Fruit fly (Drosophila melanogaster) whole organism, prepupa: ENCODE measurements around the gene Tektin-C.

Experiments used
- CG10631 ChIP-seq: fragments of 200-800 bp; sonication (Bioruptor generic); optimal IDR thresholded peaks from 2 replicates; lab custom pipeline; 2016; ENCODE audit warnings: missing biosample characterization, missing genetic modification characterization
- CG11762 ChIP-seq: fragments of 200-800 bp; sonication (Bioruptor generic); optimal IDR thresholded peaks from 3 replicates; lab custom pipeline; 2016; ENCODE audit warnings: missing biosample characterization, missing genetic modification characterization; ENCODE audit not compliant: insufficient read depth
- CG11902 ChIP-seq: fragments of 200-800 bp; sonication (Bioruptor generic); optimal IDR thresholded peaks from 3 replicates; lab custom pipeline; 2016; ENCODE audit warnings: missing biosample characterization, missing genetic modification characterization
- CG15336 ChIP-seq: fragments of 200-800 bp; sonication (Bioruptor generic); IDR thresholded peaks from 2 replicates; pipeline ENCODE4 v1.3.6; 2022; ENCODE audit warnings: missing biosample characterization, missing genetic modification characterization
- CG1621 ChIP-seq: fragments of 200-800 bp; sonication (Bioruptor generic); optimal IDR thresholded peaks from 3 replicates; lab custom pipeline; 2018; ENCODE audit warnings: missing biosample characterization, mild to moderate bottlenecking, missing genetic modification characterization
- CG16779 ChIP-seq: fragments of 200-800 bp; sonication (Bioruptor generic); optimal IDR thresholded peaks from 3 replicates; lab custom pipeline; 2017; ENCODE audit warnings: missing biosample characterization, mild to moderate bottlenecking, missing genetic modification characterization
- CG3032 ChIP-seq: fragments of 200-800 bp; optimal IDR thresholded peaks from 2 replicates; lab custom pipeline; 2019; ENCODE audit warnings: missing biosample characterization, mild to moderate bottlenecking, missing genetic modification characterization, moderate library complexity
- CG31627 ChIP-seq: fragments of 200-800 bp; sonication (Bioruptor generic); optimal IDR thresholded peaks from 3 replicates; lab custom pipeline; 2016; ENCODE audit warnings: missing biosample characterization, missing genetic modification characterization
- CG32006 ChIP-seq: fragments of 200-800 bp; sonication (Bioruptor generic); optimal IDR thresholded peaks from 3 replicates; lab custom pipeline; 2017; ENCODE audit warnings: missing biosample characterization, mild to moderate bottlenecking, missing genetic modification characterization
- CG3919 ChIP-seq: fragments of 200-800 bp; sonication (Bioruptor generic); optimal IDR thresholded peaks from 3 replicates; lab custom pipeline; 2016; ENCODE audit warnings: missing biosample characterization, missing genetic modification characterization
- CG4318 ChIP-seq: fragments of 200-800 bp; sonication (Bioruptor generic); optimal IDR thresholded peaks from 3 replicates; lab custom pipeline; 2017; ENCODE audit warnings: missing biosample characterization, mild to moderate bottlenecking, missing genetic modification characterization
- CG6163 ChIP-seq: fragments of 200-800 bp; sonication (Bioruptor generic); IDR thresholded peaks from 3 replicates; pipeline ENCODE4 v1.3.6; 2022; ENCODE audit warnings: missing biosample characterization, missing genetic modification characterization
- CG6808 ChIP-seq: fragments of 200-800 bp; sonication (Bioruptor generic); optimal IDR thresholded peaks from 3 replicates; lab custom pipeline; 2017; ENCODE audit warnings: missing biosample characterization, missing genetic modification characterization, mild to moderate bottlenecking, moderate library complexity, missing genetic modification reagents
- CG6854 ChIP-seq: fragments of 200-800 bp; sonication (Bioruptor generic); optimal IDR thresholded peaks from 2 replicates; lab custom pipeline; 2017; ENCODE audit warnings: missing biosample characterization, mild to moderate bottlenecking, missing genetic modification characterization
- CG8119 ChIP-seq: fragments of 200-800 bp; sonication (Bioruptor generic); IDR thresholded peaks from 3 replicates; pipeline ENCODE4 v1.3.6; 2022; ENCODE audit warnings: missing biosample characterization, missing genetic modification characterization
- CG8319 ChIP-seq: fragments of 200-800 bp; sonication (Bioruptor generic); optimal IDR thresholded peaks from 3 replicates; lab custom pipeline; 2016; ENCODE audit warnings: missing biosample characterization, missing genetic modification characterization
- CG8632 ChIP-seq: fragments of 200-800 bp; sonication (Bioruptor generic); optimal IDR thresholded peaks from 3 replicates; lab custom pipeline; 2016; ENCODE audit warnings: missing biosample characterization, missing genetic modification characterization
- CG9139 ChIP-seq: fragments of 200-800 bp; sonication (Bioruptor generic); optimal IDR thresholded peaks from 3 replicates; lab custom pipeline; 2017; ENCODE audit warnings: missing biosample characterization, mild to moderate bottlenecking, missing genetic modification characterization
- Eip75B ChIP-seq: fragments of 200-800 bp; sonication (Bioruptor generic); optimal IDR thresholded peaks from 3 replicates; lab custom pipeline; 2016; ENCODE audit warnings: missing biosample characterization, missing genetic modification characterization
- Eip93F ChIP-seq: fragments of 200-800 bp; sonication (Bioruptor generic); optimal IDR thresholded peaks from 2 replicates; lab custom pipeline; 2016; ENCODE audit warnings: missing biosample characterization, mild to moderate bottlenecking, missing genetic modification characterization
- Ets21C ChIP-seq: fragments of 200-800 bp; sonication (Bioruptor generic); optimal IDR thresholded peaks from 3 replicates; lab custom pipeline; 2016; ENCODE audit warnings: missing biosample characterization, missing genetic modification characterization
- Ets96B ChIP-seq: fragments of 200-800 bp; optimal IDR thresholded peaks from 2 replicates; lab custom pipeline; 2019; ENCODE audit warnings: missing biosample characterization, mild to moderate bottlenecking, missing genetic modification characterization, moderate library complexity
- Gug ChIP-seq: fragments of 200-800 bp; sonication (Bioruptor generic); IDR thresholded peaks from 2 replicates; pipeline ENCODE4 v1.3.6; 2022; ENCODE audit warnings: missing biosample characterization, missing genetic modification characterization
- Hr38 ChIP-seq: sonication (Bioruptor generic); optimal IDR thresholded peaks from 2 replicates; lab custom pipeline; 2016; ENCODE audit warnings: missing biosample characterization, missing genetic modification characterization
- Hr4 ChIP-seq: fragments of 200-800 bp; sonication (Bioruptor generic); optimal IDR thresholded peaks from 3 replicates; lab custom pipeline; 2016; ENCODE audit warnings: missing biosample characterization, missing genetic modification characterization
- Lpt ChIP-seq: fragments of 200-800 bp; sonication (Bioruptor generic); optimal IDR thresholded peaks from 3 replicates; lab custom pipeline; 2016; ENCODE audit warnings: missing biosample characterization, missing genetic modification characterization
- Smox ChIP-seq: fragments of 200-800 bp; sonication (Bioruptor generic); optimal IDR thresholded peaks from 3 replicates; lab custom pipeline; 2016; ENCODE audit warnings: missing biosample characterization, missing genetic modification characterization
- Sox14 ChIP-seq: fragments of 200-800 bp; sonication (Bioruptor generic); optimal IDR thresholded peaks from 3 replicates; lab custom pipeline; 2016; ENCODE audit warnings: missing biosample characterization, missing genetic modification characterization
- Sox15 ChIP-seq: fragments of 200-800 bp; sonication (Bioruptor generic); optimal IDR thresholded peaks from 3 replicates; lab custom pipeline; 2016; ENCODE audit warnings: missing biosample characterization, missing genetic modification characterization
- dac ChIP-seq: fragments of 200-800 bp; sonication (Bioruptor generic); optimal IDR thresholded peaks from 2 replicates; lab custom pipeline; 2017; ENCODE audit warnings: missing biosample characterization, mild to moderate bottlenecking, missing genetic modification characterization
- dsx ChIP-seq: fragments of 200-800 bp; optimal IDR thresholded peaks from 3 replicates; lab custom pipeline; 2019; ENCODE audit warnings: missing biosample characterization, mild to moderate bottlenecking, missing genetic modification characterization, moderate library complexity; ENCODE audit not compliant: poor library complexity, severe bottlenecking
- eg ChIP-seq: fragments of 200-800 bp; sonication (Bioruptor generic); IDR thresholded peaks from 3 replicates; pipeline ENCODE4 v1.3.6; 2022; ENCODE audit warnings: missing biosample characterization, missing genetic modification characterization
- esn ChIP-seq: fragments of 200-800 bp; sonication (Bioruptor generic); optimal IDR thresholded peaks from 2 replicates; lab custom pipeline; 2016; ENCODE audit warnings: missing biosample characterization, mild to moderate bottlenecking, missing genetic modification characterization, moderate library complexity
- fd59A ChIP-seq: fragments of 200-800 bp; sonication (Bioruptor generic); optimal IDR thresholded peaks from 2 replicates; lab custom pipeline; 2017; ENCODE audit warnings: missing biosample characterization, mild to moderate bottlenecking, missing genetic modification characterization, missing genetic modification reagents
- fd85E ChIP-seq: fragments of 200-800 bp; sonication (Bioruptor generic); optimal IDR thresholded peaks from 3 replicates; lab custom pipeline; 2016; ENCODE audit warnings: missing biosample characterization, missing genetic modification characterization
- fkh ChIP-seq: fragments of 200-800 bp; sonication (Bioruptor generic); optimal IDR thresholded peaks from 3 replicates; lab custom pipeline; 2017; ENCODE audit warnings: missing biosample characterization, mild to moderate bottlenecking, missing genetic modification characterization, moderate library complexity
- lz ChIP-seq: fragments of 200-800 bp; sonication (Bioruptor generic); optimal IDR thresholded peaks from 3 replicates; lab custom pipeline; 2016; ENCODE audit warnings: missing biosample characterization, missing genetic modification characterization
- net ChIP-seq: fragments of 200-800 bp; sonication (Bioruptor generic); optimal IDR thresholded peaks from 3 replicates; lab custom pipeline; 2016; ENCODE audit warnings: missing biosample characterization, missing genetic modification characterization
- salr ChIP-seq, 2 experiments: fragments of 200-800 bp; sonication (Bioruptor generic); optimal IDR thresholded peaks; 3 replicates each; lab custom pipeline; 2016 to 2018; ENCODE audit warnings: missing biosample characterization in 2 of 2, missing genetic modification characterization in 2 of 2, mild to moderate bottlenecking in 1 of 2
- spab ChIP-seq: fragments of 200-800 bp; sonication (Bioruptor generic); optimal IDR thresholded peaks from 2 replicates; lab custom pipeline; 2017; ENCODE audit warnings: missing biosample characterization, mild to moderate bottlenecking, missing genetic modification characterization, missing genetic modification reagents
- ss ChIP-seq, 2 experiments: fragments of 200-800 bp; sonication (Bioruptor generic); optimal IDR thresholded peaks; 2 replicates in 1 of 2; 3 replicates in 1 of 2; lab custom pipeline; 2017 to 2018; ENCODE audit warnings: mild to moderate bottlenecking in 2 of 2, missing biosample characterization in 2 of 2, missing genetic modification characterization in 2 of 2, moderate library complexity in 1 of 2
- svp ChIP-seq: fragments of 200-800 bp; sonication (Bioruptor generic); peaks from one replicate; lab custom pipeline; 2016; ENCODE audit warnings: missing biosample characterization, missing genetic modification characterization
- topi ChIP-seq: fragments of 200-800 bp; sonication (Bioruptor generic); optimal IDR thresholded peaks from 3 replicates; lab custom pipeline; 2016; ENCODE audit warnings: missing biosample characterization, missing genetic modification characterization

The Tektin-C gene

dm6 chr3L:5751740-5752579 is 44.4 kb downstream of the Tektin-C start, which contains the start of gene DnaJ-1 (continued):
- TF ChIP-seq CG9139 (GFP tag; lab: Kevin White, UChicago) (peak; percentile 52), CG10631 (GFP tag; lab: Kevin White, UChicago) (peak; percentile 18), CG6808 (GFP tag; lab: Kevin White, UChicago) (peak; percentile 55)

dm6 chr3L:5751417-5751739 is 45.0 kb downstream of the Tektin-C start:
- TF ChIP-seq topi (GFP tag; lab: Kevin White, UChicago) (no peak), CG8119 (GFP tag; lab: Robert Waterston, UW) (no peak), fd59A (no peak), CG11902 (GFP tag; lab: Kevin White, UChicago) (no peak), Sox15 (GFP tag; lab: Kevin White, UChicago) (no peak), fkh (GFP tag; lab: Kevin White, UChicago) (no peak), spab (GFP tag; lab: Kevin White, UChicago) (no peak), CG6808 (GFP tag; lab: Kevin White, UChicago) (no peak), CG3919 (GFP tag; lab: Kevin White, UChicago) (no peak), CG4318 (GFP tag; lab: Kevin White, UChicago) (no peak), Ets21C (GFP tag; lab: Kevin White, UChicago) (no peak), dac (GFP tag; lab: Kevin White, UChicago) (no peak), Gug (GFP tag; lab: Robert Waterston, UW) (no peak), CG8632 (GFP tag; lab: Kevin White, UChicago) (no peak), CG15336 (GFP tag; lab: Robert Waterston, UW) (no peak)

- no peak for TF ChIP-seq CG4318 (GFP tag; lab: Kevin White, UChicago)
- peak; percentile 35 for TF ChIP-seq CG6808 (GFP tag; lab: Kevin White, UChicago)
- TF ChIP-seq svp = peak; percentile 55
- TF ChIP-seq CG6854 = no peak
- no peak for TF ChIP-seq Lpt (GFP tag; lab: Kevin White, UChicago)
- no peak for TF ChIP-seq CG6163 (GFP tag; lab: Robert Waterston, UW)
- no peak for TF ChIP-seq net (GFP tag; lab: Kevin White, UChicago)
- TF ChIP-seq lz = no peak
- TF ChIP-seq Sox15 (GFP tag; lab: Kevin White, UChicago) = no peak
- TF ChIP-seq esn = no peak
- no peak for TF ChIP-seq CG32006
- TF ChIP-seq Ets96B (tag; lab: Kevin White, UChicago) = no peak
- TF ChIP-seq dsx = peak; percentile 35
- no peak for TF ChIP-seq salr (GFP tag; optimal IDR thresholded peaks at IDR 0.05; lab: Kevin White, UChicago)
- TF ChIP-seq Ets21C (GFP tag; lab: Kevin White, UChicago) = no peak
- no peak for TF ChIP-seq CG3919 (GFP tag; lab: Kevin White, UChicago)
- no peak for TF ChIP-seq Smox (GFP tag; lab: Kevin White, UChicago)
- no peak for TF ChIP-seq Hr4
- no peak for TF ChIP-seq ss (GFP tag; optimal IDR thresholded peaks at IDR 0.05; lab: Kevin White, UChicago)
- no peak for TF ChIP-seq CG8632 (GFP tag; lab: Kevin White, UChicago)
- TF ChIP-seq dac (GFP tag; lab: Kevin White, UChicago) = no peak
- no peak for TF ChIP-seq fd85E
- no peak for TF ChIP-seq CG1621
- no peak for TF ChIP-seq CG3032 (tag; lab: Kevin White, UChicago)
- TF ChIP-seq CG10631 (GFP tag; lab: Kevin White, UChicago) = no peak
- TF ChIP-seq CG16779 = no peak
- TF ChIP-seq Eip93F (GFP tag; lab: Kevin White, UChicago) = no peak
- TF ChIP-seq spab (GFP tag; lab: Kevin White, UChicago) = no peak
- no peak for TF ChIP-seq CG8119 (GFP tag; lab: Robert Waterston, UW)
- no peak for TF ChIP-seq CG8319 (GFP tag; lab: Kevin White, UChicago)
- no peak for TF ChIP-seq Hr38
- TF ChIP-seq CG31627 (GFP tag; lab: Kevin White, UChicago) = no peak
- no peak for TF ChIP-seq CG11762 (GFP tag; lab: Kevin White, UChicago)
- peak; percentile 0 for TF ChIP-seq Sox14 (GFP tag; lab: Kevin White, UChicago)
- TF ChIP-seq Eip75B (GFP tag; lab: Kevin White, UChicago) = no peak
- no peak for TF ChIP-seq eg (GFP tag; lab: Robert Waterston, UW)
These were observed 46.6 kb downstream of the Tektin-C start for dm6 chr3L:5749616-5750336.
